Fruit fly (Drosophila melanogaster): ENCODE data around the gene CG13409.

Gene CG13409

dm6 chr3R:22031738-22032137, at the start of gene CG13409:
Gene CG13409 (minus strand): TSS chr3R:22031900.
- no peak for TF ChIP-seq noc (tag; optimal IDR thresholded peaks at IDR 0.05)

dm6 chr3R:22080161-22080560, 48.5 kb upstream of the CG13409 start, which contains the start of gene CG13408:
Gene CG13408 (plus strand): TSS chr3R:22080382.
- no peak for TF ChIP-seq noc (tag; optimal IDR thresholded peaks at IDR 0.05)

DNA sequence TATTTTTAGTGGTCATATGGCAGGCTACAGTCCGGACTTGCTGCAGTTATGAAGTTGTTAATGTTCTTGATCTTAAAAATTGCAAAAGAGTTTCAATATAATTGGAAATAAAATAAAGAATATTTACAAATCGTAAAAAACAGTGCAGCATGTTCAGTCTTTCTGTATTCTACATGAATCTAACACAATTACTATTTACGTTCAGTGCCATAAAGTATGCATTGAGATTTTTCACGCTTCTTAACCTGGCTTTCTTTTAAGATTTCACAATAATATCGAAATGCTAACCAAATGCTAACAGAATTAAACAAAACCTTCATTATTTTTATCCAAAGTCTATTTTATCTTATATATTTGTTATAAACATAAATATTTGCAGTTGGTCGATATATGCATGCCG, 40.9 kb upstream of the CG13409 start:
- TF ChIP-seq noc (tag; optimal IDR thresholded peaks at IDR 0.05): no peak

dm6 chr3R:22071628-22072027, 39.9 kb upstream of the CG13409 start:
- TF ChIP-seq noc (tag; optimal IDR thresholded peaks at IDR 0.05): no peak

- TF ChIP-seq noc (tag; optimal IDR thresholded peaks at IDR 0.05): no peak
Observed at dm6 chr3R:22067235-22067634, 35.5 kb upstream of the CG13409 start.

DNA sequence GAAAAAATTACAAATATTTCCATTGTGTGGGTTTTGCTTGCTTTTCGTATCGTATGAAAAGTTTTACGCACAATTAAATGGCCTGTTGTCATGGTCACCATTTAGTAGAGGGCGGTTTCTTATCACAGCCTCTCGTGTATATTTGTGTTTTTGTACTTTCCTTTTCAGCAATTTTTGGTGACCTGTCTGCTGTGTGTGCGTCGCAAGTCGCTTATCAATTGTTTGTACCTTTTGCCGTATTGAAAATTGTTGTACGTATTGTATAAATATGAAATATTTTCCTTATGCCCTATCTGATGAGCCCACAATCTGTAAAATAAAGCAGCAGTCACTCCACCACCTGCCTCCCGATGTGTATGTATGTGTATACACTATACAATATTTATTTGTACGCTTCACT, 34.7 kb upstream of the CG13409 start:
- TF ChIP-seq noc (tag; optimal IDR thresholded peaks at IDR 0.05): no peak

- peak; percentile 7 for TF ChIP-seq noc (tag; optimal IDR thresholded peaks at IDR 0.05)
Observed at dm6 chr3R:22057083-22057482, 25.4 kb upstream of the CG13409 start.

DNA sequence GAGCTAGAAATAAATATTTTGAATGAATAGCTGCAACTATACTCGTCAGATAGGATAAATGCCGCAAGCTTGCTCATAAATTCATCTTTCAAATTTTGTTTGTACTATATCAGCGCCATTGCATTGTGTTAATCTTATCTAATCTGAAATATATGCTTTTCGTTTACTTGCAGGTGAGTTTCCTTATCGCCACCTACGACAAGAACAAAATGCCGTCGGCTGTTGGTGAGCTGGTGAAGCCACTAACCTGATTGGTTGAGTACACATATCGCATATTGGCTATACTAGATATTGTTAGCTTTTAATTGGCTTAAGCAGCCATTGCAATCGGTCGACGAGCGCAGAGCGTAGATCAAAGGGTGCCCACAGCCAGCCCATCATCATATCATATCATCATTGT, 22.0 kb upstream of the CG13409 start:
- no peak for TF ChIP-seq noc (tag; optimal IDR thresholded peaks at IDR 0.05)

dm6 chr3R:22053202-22053601, 21.5 kb upstream of the CG13409 start:
- TF ChIP-seq noc (tag; optimal IDR thresholded peaks at IDR 0.05): no peak

DNA sequence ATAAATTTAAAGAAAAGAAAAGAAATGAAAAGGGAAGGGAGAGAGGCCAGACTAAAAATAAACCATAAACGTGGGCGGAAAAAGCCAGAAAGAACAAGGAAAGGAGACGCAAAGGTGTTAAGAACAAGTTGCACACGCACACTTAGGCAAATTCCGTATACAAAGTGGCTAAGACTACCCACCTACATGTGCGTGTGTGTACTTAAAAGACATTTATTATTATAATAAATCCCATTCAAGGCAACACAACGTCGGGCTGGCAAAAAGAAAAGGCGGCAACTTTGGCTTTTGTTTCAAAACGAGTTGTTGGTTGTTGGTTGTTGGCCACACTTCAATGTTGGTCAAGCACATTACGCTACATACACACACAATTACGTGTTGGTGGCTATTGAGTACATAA, 20.5 kb upstream of the CG13409 start:
- TF ChIP-seq noc (tag; optimal IDR thresholded peaks at IDR 0.05): no peak

DNA sequence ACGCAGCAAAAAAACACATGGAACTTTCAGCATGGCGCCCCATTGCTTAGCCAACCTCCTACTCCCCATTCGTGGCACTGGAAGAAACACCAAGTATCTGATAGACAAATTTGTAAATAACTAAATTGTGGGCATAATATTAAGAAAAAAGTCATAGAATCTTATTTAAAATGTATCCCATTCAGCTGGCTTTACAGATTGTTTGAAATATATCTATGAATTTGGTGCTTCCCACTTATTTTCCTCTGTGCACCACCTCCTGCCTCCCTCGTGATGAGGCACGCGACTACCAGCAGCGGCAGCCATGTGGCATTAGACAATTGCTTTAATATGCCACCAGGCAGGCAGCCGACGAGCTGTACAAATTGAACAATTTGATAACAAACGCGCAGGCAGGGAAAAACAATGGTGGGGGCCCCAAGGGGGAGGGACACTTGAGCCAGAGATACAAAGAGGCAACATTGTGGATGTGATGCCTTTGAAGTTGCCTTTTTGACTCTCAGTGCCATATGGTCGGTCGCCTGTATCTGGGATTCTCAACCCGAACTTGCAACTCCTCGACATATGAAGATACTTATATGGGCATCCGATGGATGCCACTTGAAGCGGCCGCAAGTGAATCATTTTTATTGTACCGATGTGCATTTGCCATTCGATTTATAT, 17.6 kb upstream of the CG13409 start:
- no peak for TF ChIP-seq noc (tag; optimal IDR thresholded peaks at IDR 0.05)

- TF ChIP-seq noc (tag; optimal IDR thresholded peaks at IDR 0.05): no peak
Observed at dm6 chr3R:22047412-22047811, 15.7 kb upstream of the CG13409 start.

dm6 chr3R:22046723-22047122, 15.0 kb upstream of the CG13409 start:
- TF ChIP-seq noc (tag; optimal IDR thresholded peaks at IDR 0.05): no peak

dm6 chr3R:22046231-22046630, 14.5 kb upstream of the CG13409 start:
- no peak for TF ChIP-seq noc (tag; optimal IDR thresholded peaks at IDR 0.05)

DNA sequence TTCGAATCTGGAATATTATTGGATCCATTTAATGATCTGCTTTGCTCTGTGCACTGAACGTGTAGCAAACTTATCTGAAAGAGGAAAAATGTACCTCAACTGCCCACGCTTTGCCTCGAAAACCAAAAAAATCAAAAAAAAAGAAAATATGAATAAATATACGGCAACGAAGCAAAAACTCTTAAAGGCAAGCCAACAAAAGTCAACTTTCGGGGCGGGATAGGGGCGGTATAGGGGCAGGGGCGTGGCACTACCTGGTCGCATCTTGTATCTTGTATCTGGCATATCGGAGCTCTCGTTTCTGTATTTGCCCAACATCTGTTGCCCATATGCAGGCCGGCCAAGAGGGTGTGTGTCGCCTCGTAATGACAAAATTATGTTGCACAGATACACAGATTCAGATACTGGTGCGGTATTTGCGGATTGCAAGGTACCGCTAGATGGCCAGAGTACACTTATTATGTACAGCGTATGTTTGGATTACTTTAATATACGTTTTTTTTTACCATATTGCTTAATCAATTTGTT, 12.8 kb upstream of the CG13409 start:
- TF ChIP-seq noc (tag; optimal IDR thresholded peaks at IDR 0.05): no peak

DNA sequence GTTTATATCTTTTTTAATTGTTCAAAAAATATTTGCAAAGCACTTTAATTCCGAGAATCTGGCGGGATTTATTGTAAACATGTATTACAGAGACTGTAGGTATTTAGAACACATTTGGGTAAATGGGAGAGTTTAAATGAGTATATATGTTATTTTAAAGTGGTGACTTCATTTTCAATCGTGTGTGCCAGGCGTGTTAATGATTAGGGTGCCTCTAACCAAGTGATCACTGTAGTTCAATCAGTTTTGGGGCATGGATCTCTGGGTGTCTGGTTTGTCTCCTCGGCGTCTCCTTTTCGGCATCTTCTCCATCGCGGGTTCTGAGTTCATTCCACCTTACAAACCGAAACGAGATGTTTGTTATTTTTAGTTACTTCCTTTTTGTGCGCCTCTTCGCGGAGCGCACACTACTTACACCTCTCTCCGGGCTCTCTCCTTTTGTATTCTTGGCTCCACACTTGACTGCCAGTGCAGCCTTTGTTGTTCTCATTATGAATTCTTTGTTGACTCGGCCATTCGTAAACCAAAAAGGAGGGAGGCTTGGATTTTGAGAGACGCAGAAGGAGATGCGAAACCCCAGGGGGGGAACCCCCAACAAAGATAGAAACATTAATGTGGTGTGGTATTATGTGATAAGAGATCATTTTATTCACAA, 12.2 kb upstream of the CG13409 start:
- TF ChIP-seq noc (tag; optimal IDR thresholded peaks at IDR 0.05): no peak

- TF ChIP-seq noc (tag; optimal IDR thresholded peaks at IDR 0.05): no peak
Observed at dm6 chr3R:22042982-22043381, 11.3 kb upstream of the CG13409 start.
